Worm (Caenorhabditis elegans): ENCODE measurements around the gene epn-1.

epn-1 gene

DNA sequence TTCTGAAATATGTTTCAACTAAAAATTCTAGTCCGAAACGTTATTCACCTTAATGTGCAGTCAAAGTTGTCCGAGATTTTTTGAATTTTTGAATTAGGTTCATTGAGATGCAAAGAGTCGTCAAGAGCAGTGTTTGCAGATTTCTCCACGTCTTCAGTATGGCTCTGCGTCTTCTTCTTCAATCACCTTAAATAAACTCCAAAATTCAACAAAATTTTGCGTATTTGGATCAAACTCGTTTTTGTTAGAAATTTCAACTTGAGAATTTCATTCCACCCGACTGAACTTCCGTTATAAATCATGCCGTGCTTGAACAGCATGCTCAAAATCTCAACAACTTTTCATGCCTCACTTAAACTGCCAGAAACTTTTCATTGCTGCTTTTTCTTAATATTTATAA is 6.3 kb downstream of the epn-1 start, which contains the start of gene T04C10.3:
Gene T04C10.3 (plus strand): TSS at position 301 of the 400 bp plus-strand sequence.
- no peak for TF ChIP-seq nhr-237 (tag; optimal IDR thresholded peaks at IDR 0.05)
- no peak for TF ChIP-seq sem-4 (tag; optimal IDR thresholded peaks at IDR 0.05)
- no peak for TF ChIP-seq sma-9 (GFP tag; optimal IDR thresholded peaks at IDR 0.05)
- no peak for TF ChIP-seq sma-9 (tag; optimal IDR thresholded peaks at IDR 0.05)

DNA sequence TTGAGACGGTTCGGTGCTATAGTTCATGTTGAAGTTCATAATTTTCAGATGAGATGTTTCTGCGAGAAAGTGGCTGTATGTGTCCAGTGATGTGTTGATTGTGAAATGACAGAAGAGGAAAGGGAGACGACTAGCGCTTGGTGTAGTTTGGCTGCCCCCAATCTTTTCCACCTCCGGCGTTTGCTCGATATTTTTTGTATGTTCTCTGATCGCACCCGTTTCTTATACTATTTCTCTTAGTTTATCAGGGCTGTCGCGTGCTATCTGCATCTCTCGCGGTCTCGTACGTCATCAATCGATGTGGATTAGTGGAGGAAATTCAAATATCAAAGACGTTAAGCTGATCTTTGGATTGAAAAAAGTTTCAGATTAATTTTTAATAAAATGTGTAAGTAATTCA is 7.6 kb downstream of the epn-1 start, which contains the start of gene atf-4:
Gene atf-4 (minus strand): TSS at position 93 of the 400 bp plus-strand sequence.
- TF ChIP-seq nhr-10 (tag; optimal IDR thresholded peaks at IDR 0.05) (no peak), ztf-4 (tag; optimal IDR thresholded peaks at IDR 0.05) (peak; percentile 51), ceh-16 (tag; optimal IDR thresholded peaks at IDR 0.05) (no peak), fos-1 (tag; optimal IDR thresholded peaks at IDR 0.05) (peak; percentile 89), blmp-1 (tag; optimal IDR thresholded peaks at IDR 0.05; ENCODE audit: insufficient read depth) (no peak), nhr-25 (tag; optimal IDR thresholded peaks at IDR 0.05) (peak; percentile 56), unc-55 (GFP tag; optimal IDR thresholded peaks at IDR 0.05) (peak; percentile 28), unc-39 (tag; optimal IDR thresholded peaks at IDR 0.05) (no peak), dmd-4 (tag; optimal IDR thresholded peaks at IDR 0.05) (no peak), ztf-1 (GFP tag; conservative IDR thresholded peaks at IDR 0.05) (no peak), nhr-12 (tag; optimal IDR thresholded peaks at IDR 0.05) (no peak), alr-1 (tag; optimal IDR thresholded peaks at IDR 0.05) (no peak), ztf-11 (tag; optimal IDR thresholded peaks at IDR 0.05) (no peak), lsy-2 (tag; optimal IDR thresholded peaks at IDR 0.05) (peak in 1 of 2 experiments; percentile 72), nhr-6 (tag; optimal IDR thresholded peaks at IDR 0.05) (peak; percentile 40), egl-27 (tag; optimal IDR thresholded peaks at IDR 0.05) (no peak), elt-3 (tag; optimal IDR thresholded peaks at IDR 0.05) (no peak), ceh-82 (tag; optimal IDR thresholded peaks at IDR 0.05) (no peak), peb-1 (tag; optimal IDR thresholded peaks at IDR 0.05) (no peak), nhr-237 (tag; optimal IDR thresholded peaks at IDR 0.05) (no peak), crh-2 (tag; optimal IDR thresholded peaks at IDR 0.05) (peak; percentile 94), zag-1 (tag; optimal IDR thresholded peaks at IDR 0.05) (no peak), sem-4 (tag; optimal IDR thresholded peaks at IDR 0.05) (peak; percentile 73), F13H6.1 (tag; optimal IDR thresholded peaks at IDR 0.05) (peak; percentile 76), mdl-1 (tag; optimal IDR thresholded peaks at IDR 0.05) (peak; percentile 74 to 84), mab-5 (tag; optimal IDR thresholded peaks at IDR 0.05) (no peak), ZK546.5 (tag; optimal IDR thresholded peaks at IDR 0.05) (no peak), skn-1 (tag; optimal IDR thresholded peaks at IDR 0.05) (peak; percentile 9), snpc-4 (tag; optimal IDR thresholded peaks at IDR 0.05) (no peak), nhr-11 (tag; optimal IDR thresholded peaks at IDR 0.05) (no peak), sma-3 (GFP tag; optimal IDR thresholded peaks at IDR 0.05) (peak; percentile 58), C34F6.9 (tag; optimal IDR thresholded peaks at IDR 0.05) (peak; percentile 70), R02D3.7 (tag; optimal IDR thresholded peaks at IDR 0.05) (no peak), nhr-21 (tag; optimal IDR thresholded peaks at IDR 0.05) (peak; percentile 83), nhr-23 (tag; optimal IDR thresholded peaks at IDR 0.05) (no peak), gmeb-1 (tag; optimal IDR thresholded peaks at IDR 0.05) (peak; percentile 71), sma-9 (GFP tag; optimal IDR thresholded peaks at IDR 0.05) (peak; percentile 90), sma-9 (tag; optimal IDR thresholded peaks at IDR 0.05) (no peak), Y55F3AM.14 (GFP tag; optimal IDR thresholded peaks at IDR 0.05) (no peak), mbf-1 (tag; optimal IDR thresholded peaks at IDR 0.05) (no peak), nhr-129 (tag; optimal IDR thresholded peaks at IDR 0.05) (peak; percentile 69), nhr-77 (tag; optimal IDR thresholded peaks at IDR 0.05) (no peak), lin-11 (tag; optimal IDR thresholded peaks at IDR 0.05) (peak; percentile 39), elt-1 (tag; optimal IDR thresholded peaks at IDR 0.05) (no peak), lin-13 (GFP tag; optimal IDR thresholded peaks at IDR 0.05) (peak; percentile 32), unc-62 (GFP tag; optimal IDR thresholded peaks at IDR 0.05) (no peak), lin-39 (tag; optimal IDR thresholded peaks at IDR 0.05) (no peak), aly-2 (tag; optimal IDR thresholded peaks at IDR 0.05) (no peak), ama-1 (optimal IDR thresholded peaks at IDR 0.05) (peak; percentile 55)

Data from whole organism, L2 larva.